Worm (Caenorhabditis elegans) whole organism, late embryonic: ENCODE results near the gene col-89.
A peak's percentile ranks its signal among the peaks of the same experiment; 100 is the strongest.

Source experiments
- C08G9.2 ChIP-seq: sonication (generic microtip); optimal IDR thresholded peaks from 2 replicates; lab custom pipeline; 2016; ENCODE audit warnings: mild to moderate bottlenecking, missing genetic modification characterization, moderate library complexity, missing compliant biosample characterization
- K02D7.2 ChIP-seq: sonication (generic microtip); optimal IDR thresholded peaks from 2 replicates; lab custom pipeline; 2017; ENCODE audit warnings: mild to moderate bottlenecking, missing genetic modification characterization, missing compliant biosample characterization
- ahr-1 ChIP-seq: sonication (generic microtip); optimal IDR thresholded peaks from 2 replicates; lab custom pipeline; 2016; ENCODE audit warnings: missing genetic modification characterization, missing compliant biosample characterization
- ceh-14 ChIP-seq: sonication (generic microtip); optimal IDR thresholded peaks from 2 replicates; lab custom pipeline; 2016; ENCODE audit warnings: missing genotype, missing genetic modification characterization, missing compliant biosample characterization
- ceh-19 ChIP-seq: fragments of 200-800 bp; sonication (Bioruptor generic); optimal IDR thresholded peaks from 2 replicates; lab custom pipeline; 2018; ENCODE audit warnings: mild to moderate bottlenecking, missing genetic modification characterization, missing compliant biosample characterization
- ceh-2 ChIP-seq: sonication (generic microtip); optimal IDR thresholded peaks from 2 replicates; lab custom pipeline; 2016; ENCODE audit warnings: missing genotype, missing genetic modification characterization, missing compliant biosample characterization
- ceh-24 ChIP-seq: sonication (generic microtip); optimal IDR thresholded peaks from 2 replicates; lab custom pipeline; 2016; ENCODE audit warnings: mild to moderate bottlenecking, missing genetic modification characterization, missing compliant biosample characterization
- ceh-31 ChIP-seq: sonication (generic microtip); optimal IDR thresholded peaks from 2 replicates; lab custom pipeline; 2016; ENCODE audit warnings: missing genetic modification characterization, missing compliant biosample characterization
- ceh-34 ChIP-seq: sonication (generic microtip); optimal IDR thresholded peaks from 2 replicates; lab custom pipeline; 2016; ENCODE audit warnings: mild to moderate bottlenecking, missing genetic modification characterization, missing compliant biosample characterization
- dve-1 ChIP-seq: sonication (generic microtip); optimal IDR thresholded peaks from 2 replicates; lab custom pipeline; 2017; ENCODE audit warnings: antibody characterized with exemption, mild to moderate bottlenecking, missing genetic modification characterization, missing compliant biosample characterization
- ets-4 ChIP-seq: sonication (generic microtip); optimal IDR thresholded peaks from 2 replicates; lab custom pipeline; 2016; ENCODE audit warnings: missing genetic modification characterization, missing compliant biosample characterization
- eyg-1 ChIP-seq: sonication (generic microtip); optimal IDR thresholded peaks from 2 replicates; lab custom pipeline; 2016; ENCODE audit warnings: missing genotype, missing genetic modification characterization, missing compliant biosample characterization
- fax-1 ChIP-seq: sonication (generic microtip); optimal IDR thresholded peaks from 2 replicates; lab custom pipeline; 2016; ENCODE audit warnings: missing genotype, missing genetic modification characterization, missing compliant biosample characterization
- fkh-6 ChIP-seq: sonication (generic microtip); optimal IDR thresholded peaks from 2 replicates; lab custom pipeline; 2016; ENCODE audit warnings: missing genetic modification characterization, missing compliant biosample characterization
- hlh-30 ChIP-seq: sonication (generic microtip); optimal IDR thresholded peaks from 2 replicates; lab custom pipeline; 2017; ENCODE audit warnings: antibody characterized with exemption, missing genetic modification characterization, missing compliant biosample characterization; ENCODE audit not compliant: insufficient read depth
- hlh-8 ChIP-seq: sonication (generic microtip); optimal IDR thresholded peaks from 2 replicates; lab custom pipeline; 2016; ENCODE audit warnings: missing genotype, missing genetic modification characterization, missing compliant biosample characterization
- madf-2 ChIP-seq: sonication (generic microtip); optimal IDR thresholded peaks from 2 replicates; lab custom pipeline; 2017; ENCODE audit warnings: missing genetic modification characterization, missing compliant biosample characterization
- mec-3 ChIP-seq: sonication (generic microtip); optimal IDR thresholded peaks from 2 replicates; lab custom pipeline; 2016; ENCODE audit warnings: borderline replicate concordance, missing genetic modification characterization, missing compliant biosample characterization
- nfya-1 ChIP-seq: sonication (generic microtip); optimal IDR thresholded peaks from 2 replicates; lab custom pipeline; 2017; ENCODE audit warnings: missing genetic modification characterization, mild to moderate bottlenecking, missing compliant biosample characterization, antibody characterized with exemption, moderate library complexity
- nhr-11 ChIP-seq: fragments of 150-350 bp; optimal IDR thresholded peaks from 2 replicates; lab custom pipeline; 2014; ENCODE audit warnings: missing biosample characterization, missing genetic modification characterization
- nhr-232 ChIP-seq: sonication (generic microtip); optimal IDR thresholded peaks from 2 replicates; lab custom pipeline; 2016; ENCODE audit warnings: missing genetic modification characterization, missing compliant biosample characterization
- pag-3 ChIP-seq: sonication (generic microtip); optimal IDR thresholded peaks from 2 replicates; lab custom pipeline; 2016; ENCODE audit warnings: missing compliant biosample characterization, missing genetic modification characterization, borderline replicate concordance
- pat-9 ChIP-seq: fragments of 200-800 bp; sonication (Bioruptor generic); optimal IDR thresholded peaks from 2 replicates; lab custom pipeline; 2018; ENCODE audit warnings: mild to moderate bottlenecking, missing genetic modification characterization, moderate library complexity, missing compliant biosample characterization
- pax-1 ChIP-seq: fragments of 150-350 bp; optimal IDR thresholded peaks from 2 replicates; lab custom pipeline; 2014; ENCODE audit warnings: missing biosample characterization, missing genetic modification characterization
- pha-4 ChIP-seq: fragments of 150-350 bp; optimal IDR thresholded peaks from 2 replicates; lab custom pipeline; 2018; ENCODE audit warnings: missing biosample characterization, missing genetic modification reagents, missing genetic modification characterization
- pqm-1 ChIP-seq: sonication (generic microtip); optimal IDR thresholded peaks from 2 replicates; lab custom pipeline; 2016; ENCODE audit warnings: missing genetic modification characterization, missing compliant biosample characterization
- pros-1 ChIP-seq: fragments of 150-350 bp; optimal IDR thresholded peaks from 2 replicates; lab custom pipeline; 2014; ENCODE audit warnings: missing biosample characterization, missing genetic modification reagents, missing genetic modification characterization
- rnt-1 ChIP-seq: sonication (generic microtip); optimal IDR thresholded peaks from 2 replicates; lab custom pipeline; 2016; ENCODE audit warnings: missing genetic modification characterization, missing compliant biosample characterization
- sdc-2 ChIP-seq: sonication (generic microtip); optimal IDR thresholded peaks from 2 replicates; lab custom pipeline; 2016; ENCODE audit warnings: missing genotype, missing genetic modification characterization, missing compliant biosample characterization
- sox-2 ChIP-seq: fragments of 200-800 bp; sonication (Bioruptor generic); IDR thresholded peaks from 2 replicates; pipeline ENCODE4 v1.3.6; 2022; ENCODE audit warnings: missing genetic modification reagents, missing genetic modification characterization, missing compliant biosample characterization
- sox-4 ChIP-seq: sonication (generic microtip); optimal IDR thresholded peaks from 2 replicates; lab custom pipeline; 2017; ENCODE audit warnings: mild to moderate bottlenecking, missing genetic modification characterization, inconsistent platforms, missing compliant biosample characterization
- syd-9 ChIP-seq: sonication (generic microtip); optimal IDR thresholded peaks from 2 replicates; lab custom pipeline; 2016; ENCODE audit warnings: mild to moderate bottlenecking, missing genetic modification characterization, moderate library complexity, missing compliant biosample characterization
- tbx-2 ChIP-seq: sonication (generic microtip); optimal IDR thresholded peaks from 2 replicates; lab custom pipeline; 2016; ENCODE audit warnings: missing genetic modification characterization, missing compliant biosample characterization
- tbx-7 ChIP-seq: sonication (generic microtip); optimal IDR thresholded peaks from 2 replicates; lab custom pipeline; 2016; ENCODE audit warnings: missing genotype, missing genetic modification characterization, missing compliant biosample characterization
- ttx-3 ChIP-seq: sonication (generic microtip); optimal IDR thresholded peaks from 2 replicates; lab custom pipeline; 2016; ENCODE audit warnings: missing genetic modification reagents, missing genetic modification characterization, missing compliant biosample characterization
- unc-3 ChIP-seq, 2 experiments: fragments of 200-800 bp in 1 of 2; sonication (Bioruptor generic) in 1 of 2; sonication (generic microtip) in 1 of 2; conservative IDR thresholded peaks in 1 of 2; optimal IDR thresholded peaks in 1 of 2; 2 replicates each; pipeline versions ENCODE4 v1.3.6 to Lab custom; 2016 to 2022; ENCODE audit warnings: missing compliant biosample characterization in 2 of 2, missing genetic modification characterization in 2 of 2, missing genetic modification reagents in 1 of 2
- unc-42 ChIP-seq: sonication (generic microtip); optimal IDR thresholded peaks from 2 replicates; lab custom pipeline; 2016; ENCODE audit warnings: missing genotype, missing genetic modification characterization, missing compliant biosample characterization
- unc-55 ChIP-seq: sonication (generic microtip); optimal IDR thresholded peaks from 2 replicates; lab custom pipeline; 2017; ENCODE audit warnings: missing biosample characterization, missing genetic modification reagents, missing genetic modification characterization
- unc-86 ChIP-seq: sonication (generic microtip); optimal IDR thresholded peaks from 2 replicates; lab custom pipeline; 2016; ENCODE audit warnings: missing genetic modification characterization, missing compliant biosample characterization
- zip-5 ChIP-seq: sonication (generic microtip); optimal IDR thresholded peaks from 2 replicates; lab custom pipeline; 2016; ENCODE audit warnings: missing genetic modification characterization, missing compliant biosample characterization
- ztf-16 ChIP-seq: sonication (generic microtip); optimal IDR thresholded peaks from 2 replicates; lab custom pipeline; 2017; ENCODE audit warnings: missing genetic modification characterization, missing compliant biosample characterization

col-89 gene

ce11 chrIII:4708909-4709308 lies 39.0 kb upstream of the col-89 start, which contains the start of gene T04A8.18:
T04A8.18 (plus strand) TSS chrIII:4709209.
- TF ChIP-seq ceh-2 (tag; lab: Kevin White, UChicago) (no peak), pha-4 (tag; lab: Kevin White, UChicago) (no peak), nhr-232 (tag; lab: Kevin White, UChicago) (no peak), sdc-2 (tag; lab: Kevin White, UChicago) (no peak), fkh-6 (no peak), pat-9 (tag; lab: Kevin White, UChicago) (no peak), mec-3 (no peak), tbx-7 (tag; lab: Kevin White, UChicago) (no peak), ztf-16 (tag; lab: Kevin White, UChicago) (no peak), sox-2 (GFP tag; lab: Robert Waterston, UW) (no peak), ceh-24 (tag; lab: Kevin White, UChicago) (no peak), eyg-1 (tag; lab: Kevin White, UChicago) (no peak), unc-55 (GFP tag; lab: Kevin White, UChicago) (no peak), pros-1 (tag; lab: Kevin White, UChicago) (no peak)

- TF ChIP-seq rnt-1 (no peak), tbx-7 (tag; lab: Kevin White, UChicago) (no peak), pqm-1 (no peak), dve-1 (tag; lab: Kevin White, UChicago) (no peak), unc-86 (no peak), syd-9 (tag; lab: Kevin White, UChicago) (no peak), K02D7.2 (tag; lab: Kevin White, UChicago) (no peak)
These were observed 32.8 kb upstream of the col-89 start, which contains the start of gene him-18 for ce11 chrIII:4715088-4715487. him-18 (minus strand) TSS chrIII:4715188.

- TF ChIP-seq unc-55 (GFP tag; lab: Kevin White, UChicago) (peak; percentile 21), ceh-34 (tag; lab: Kevin White, UChicago) (peak; percentile 17), C08G9.2 (tag; lab: Kevin White, UChicago) (no peak), tbx-2 (tag; lab: Kevin White, UChicago) (peak; percentile 1), ceh-31 (tag; lab: Kevin White, UChicago) (peak; percentile 42), sox-2 (GFP tag; lab: Robert Waterston, UW) (peak; percentile 29; the same call in 1 of the 2 replicates), fax-1 (tag; lab: Kevin White, UChicago) (no peak), dve-1 (tag; lab: Kevin White, UChicago) (peak; percentile 22), ceh-19 (GFP tag; lab: Kevin White, UChicago) (no peak), pax-1 (tag; lab: Kevin White, UChicago) (peak; percentile 43), unc-42 (tag; lab: Kevin White, UChicago) (peak; percentile 36)
These were observed 27.2 kb upstream of the col-89 start, which contains the start of gene emb-5 for ce11 chrIII:4720620-4721227. emb-5 (minus strand) TSS chrIII:4720670.

- TF ChIP-seq nhr-11 (tag; lab: Kevin White, UChicago) (no peak), nhr-232 (tag; lab: Kevin White, UChicago) (no peak), hlh-8 (peak; percentile 18), unc-55 (GFP tag; lab: Kevin White, UChicago) (peak; percentile 90), ceh-34 (tag; lab: Kevin White, UChicago) (peak; percentile 79), sox-4 (tag; lab: Kevin White, UChicago) (peak; percentile 25), pag-3 (tag; lab: Kevin White, UChicago) (no peak), madf-2 (tag; lab: Kevin White, UChicago) (no peak), ets-4 (tag; lab: Kevin White, UChicago) (peak; percentile 50), ahr-1 (no peak), ceh-2 (tag; lab: Kevin White, UChicago) (peak; percentile 38), pqm-1 (no peak), unc-42 (tag; lab: Kevin White, UChicago) (peak; percentile 80), ceh-14 (tag; lab: Kevin White, UChicago) (peak; percentile 77), hlh-30 (tag; lab: Kevin White, UChicago) (peak; percentile 38), ttx-3 (no peak), tbx-2 (tag; lab: Kevin White, UChicago) (peak; percentile 79), sdc-2 (tag; lab: Kevin White, UChicago) (peak; percentile 40), ceh-19 (GFP tag; lab: Kevin White, UChicago) (peak; percentile 2), eyg-1 (tag; lab: Kevin White, UChicago) (peak; percentile 0), rnt-1 (peak; percentile 67), C08G9.2 (tag; lab: Kevin White, UChicago) (peak; percentile 65), zip-5 (tag; lab: Kevin White, UChicago) (no peak), K02D7.2 (tag; lab: Kevin White, UChicago) (no peak), ceh-31 (tag; lab: Kevin White, UChicago) (peak; percentile 84), nfya-1 (tag; lab: Kevin White, UChicago) (peak; percentile 90), syd-9 (tag; lab: Kevin White, UChicago) (peak; percentile 1), unc-3 (GFP tag; conservative IDR thresholded peaks at IDR 0.05; lab: Robert Waterston, UW) (peak; percentile 57; the same call in 1 of the 2 replicates), unc-3 (tag; optimal IDR thresholded peaks at IDR 0.05; lab: Kevin White, UChicago) (peak; percentile 91), dve-1 (tag; lab: Kevin White, UChicago) (peak; percentile 61)
These were observed 26.2 kb upstream of the col-89 start, which contains the start of gene acy-1 for ce11 chrIII:4721750-4722149. acy-1 (plus strand) TSS chrIII:4722095.
